Worm (Caenorhabditis elegans): Measurements from ENCODE around the gene unc-60.

- no peak for TF ChIP-seq lin-39 (tag; optimal IDR thresholded peaks at IDR 0.05)
- TF ChIP-seq mdl-1 (tag; optimal IDR thresholded peaks at IDR 0.05), result no peak
- no peak for TF ChIP-seq jun-1 (tag; optimal IDR thresholded peaks at IDR 0.05)
- no peak for TF ChIP-seq fkh-10 (GFP tag; optimal IDR thresholded peaks at IDR 0.05)
- TF ChIP-seq pqm-1 (tag; optimal IDR thresholded peaks at IDR 0.05), result no peak
- TF ChIP-seq ZK546.5 (tag; optimal IDR thresholded peaks at IDR 0.05), result no peak
- no peak for TF ChIP-seq ceh-16 (tag; optimal IDR thresholded peaks at IDR 0.05)
Observed at ce11 chrV:1438832-1439231, 36.1 kb upstream of the unc-60 start, which contains the start of gene R09B5.11.
